Fruit fly (Drosophila melanogaster) ovary, adult (tissue): ENCODE results near the gene CG6607.
A peak's percentile ranks its signal among the peaks of the same experiment; 100 is the strongest.

Source experiments
- CG17801 ChIP-seq: fragments of 200-800 bp; optimal IDR thresholded peaks from 2 replicates; lab custom pipeline; 2019; ENCODE audit warnings: missing biosample characterization, mild to moderate bottlenecking, missing genetic modification characterization, moderate library complexity; ENCODE audit not compliant: partially characterized antibody

Gene CG6607

DNA sequence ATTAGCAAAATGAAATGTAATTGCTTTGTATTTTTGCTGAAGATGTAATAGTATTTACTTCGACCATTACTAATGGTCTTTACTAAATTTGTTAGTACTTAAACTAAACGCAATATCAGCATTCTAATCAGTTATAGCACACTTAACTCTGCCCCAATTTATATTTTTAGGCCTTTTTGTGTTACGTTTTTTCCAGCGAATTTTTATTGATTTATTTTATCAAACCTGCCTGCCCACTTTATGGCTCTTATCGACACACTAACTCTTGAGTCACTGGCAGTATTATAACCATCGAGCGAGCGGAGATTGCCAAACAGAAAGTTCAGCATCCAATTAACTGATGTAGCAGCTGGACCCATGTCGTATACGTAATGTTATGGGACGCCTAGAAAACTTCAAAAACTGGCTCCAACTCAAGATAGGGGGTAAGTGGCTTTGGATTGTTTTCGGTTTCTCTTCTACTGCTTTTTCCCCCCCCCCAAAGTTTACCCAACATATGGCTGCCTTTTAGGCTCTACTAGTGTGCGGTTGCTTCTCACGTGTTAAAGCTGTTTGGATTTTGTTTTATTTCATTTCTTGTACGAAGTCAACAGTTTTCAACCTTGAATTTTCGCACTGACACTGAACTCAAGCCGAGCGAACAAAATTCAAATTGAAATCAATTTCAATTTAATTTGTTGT lies 42.0 kb downstream of the CG6607 start:
- no peak for TF ChIP-seq CG17801 (GFP tag; lab: Kevin White, UChicago)

DNA sequence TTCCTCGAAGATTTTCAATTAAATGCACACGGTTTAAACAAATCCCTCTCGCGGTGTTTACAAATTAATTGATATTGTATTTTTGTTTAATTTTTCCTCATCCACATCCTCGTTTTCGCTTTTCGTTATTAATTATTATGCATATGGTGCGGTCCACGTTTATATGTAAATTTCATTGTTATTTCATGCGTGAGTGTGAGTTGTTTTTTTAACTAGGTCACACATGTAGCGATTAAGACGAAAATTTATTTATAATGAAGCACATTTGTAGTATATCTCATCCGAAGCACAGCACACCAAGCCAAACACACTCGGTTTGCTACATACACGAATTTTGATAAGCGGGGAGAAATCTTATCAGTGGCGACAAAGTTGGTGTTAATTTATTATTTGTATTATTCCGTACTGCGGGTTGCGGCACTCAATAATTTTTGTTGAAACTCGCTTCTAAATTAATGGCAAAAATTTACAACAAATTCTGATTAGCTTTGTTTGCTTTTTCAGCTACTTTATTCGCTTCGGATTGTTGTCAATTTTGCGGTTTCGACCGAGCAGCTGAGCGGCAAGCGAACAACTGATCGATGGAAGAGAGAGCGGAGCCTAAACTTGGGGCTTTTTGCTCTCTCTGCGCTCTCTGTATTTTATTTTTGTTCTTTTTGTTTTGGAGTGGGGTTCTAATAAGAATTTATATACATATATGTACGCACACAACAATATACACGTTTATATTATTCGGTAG lies 43.7 kb downstream of the CG6607 start:
- TF ChIP-seq CG17801 (GFP tag; lab: Kevin White, UChicago) = peak; percentile 27

DNA sequence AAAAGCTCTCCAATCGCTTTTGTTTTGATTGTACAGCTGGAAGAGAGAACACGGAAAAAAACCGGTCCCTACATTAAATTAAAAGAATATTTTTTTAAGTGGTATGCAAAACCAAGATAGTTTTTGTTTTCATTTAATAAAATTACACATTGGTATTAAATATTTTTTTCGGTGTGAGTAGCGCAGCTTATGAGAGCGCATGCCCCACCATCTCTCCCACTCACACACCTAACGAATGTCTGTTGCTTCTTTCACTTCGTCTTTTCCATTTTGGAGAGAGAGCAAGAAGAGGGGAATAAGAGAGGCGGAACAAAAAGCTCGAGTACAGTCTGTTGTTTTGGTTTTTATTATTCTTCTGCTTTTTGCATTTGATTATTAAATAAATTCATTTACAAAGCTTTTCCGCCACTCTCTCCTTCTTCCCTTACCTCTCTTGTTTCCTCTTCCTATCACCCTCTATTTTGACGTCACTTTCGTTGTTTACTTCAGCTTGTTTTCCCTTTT lies 44.7 kb downstream of the CG6607 start:
- TF ChIP-seq CG17801 (GFP tag; lab: Kevin White, UChicago) = peak; percentile 97

DNA sequence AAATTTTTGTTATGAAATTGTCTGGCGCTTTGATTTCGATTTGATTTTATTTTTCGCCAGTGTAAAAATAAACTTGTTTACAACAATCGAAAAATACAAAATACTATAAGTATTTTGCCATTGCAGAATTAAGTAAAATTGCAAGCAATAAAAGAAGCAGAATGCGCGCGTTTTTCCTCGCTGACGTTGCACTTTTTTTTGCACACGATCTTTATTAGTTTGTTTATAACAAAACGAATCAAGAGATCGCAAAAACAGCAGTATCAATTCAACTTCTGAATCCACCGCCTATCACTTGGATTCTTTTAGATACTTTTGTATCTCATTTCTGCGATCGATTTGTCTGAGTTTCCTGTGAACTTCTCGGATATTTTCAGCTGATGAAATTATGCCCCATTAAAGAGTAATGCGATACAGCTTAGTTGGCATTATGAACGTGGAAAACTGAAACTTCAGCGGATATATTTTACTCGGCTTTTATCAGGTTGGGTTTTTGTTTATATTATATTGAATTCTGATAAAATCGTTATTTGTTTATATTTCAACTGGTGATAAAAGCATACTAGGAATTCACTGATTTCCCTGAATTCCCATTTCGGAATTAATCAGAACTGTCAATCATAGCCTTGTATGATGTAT lies 45.4 kb downstream of the CG6607 start:
- no peak for TF ChIP-seq CG17801 (GFP tag; lab: Kevin White, UChicago)

DNA sequence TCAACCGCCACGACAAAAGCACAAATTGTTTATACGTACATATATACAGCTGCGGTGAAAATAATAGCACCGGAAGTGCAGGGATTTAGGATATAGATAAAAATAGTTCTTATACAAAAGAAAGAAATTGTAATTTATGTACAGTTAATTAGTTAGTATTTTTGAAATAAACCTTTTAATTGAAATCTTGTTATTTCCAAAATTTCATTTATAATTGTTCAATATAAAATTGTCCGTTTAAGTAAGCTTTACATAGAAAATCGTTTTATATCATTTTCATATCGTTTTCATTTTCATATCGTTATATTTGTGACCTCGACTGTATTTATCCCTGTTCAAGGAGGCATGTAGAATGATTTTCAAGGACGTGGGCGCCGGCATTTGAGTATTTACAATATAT lies 46.3 kb downstream of the CG6607 start:
- no peak for TF ChIP-seq CG17801 (GFP tag; lab: Kevin White, UChicago)

DNA sequence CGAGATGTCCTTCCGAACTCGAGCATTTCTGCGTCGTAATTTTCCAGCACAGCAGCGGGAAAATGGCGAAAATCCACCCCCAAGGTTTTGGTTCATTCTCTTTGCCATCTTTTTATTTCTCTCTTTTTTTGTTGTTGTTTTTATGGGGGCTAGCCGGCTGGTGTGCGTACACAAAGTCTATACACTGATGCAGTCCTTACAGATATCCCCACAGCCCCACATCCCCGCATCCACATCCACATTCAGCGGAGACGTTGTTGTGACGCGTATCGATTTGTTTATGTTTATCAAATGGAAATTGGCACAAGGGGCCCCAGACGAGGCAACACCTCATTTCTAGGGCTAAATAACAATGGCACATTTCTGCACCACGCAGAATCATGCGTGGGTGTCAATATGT lies 47.3 kb downstream of the CG6607 start:
- TF ChIP-seq CG17801 (GFP tag; lab: Kevin White, UChicago) = no peak

DNA sequence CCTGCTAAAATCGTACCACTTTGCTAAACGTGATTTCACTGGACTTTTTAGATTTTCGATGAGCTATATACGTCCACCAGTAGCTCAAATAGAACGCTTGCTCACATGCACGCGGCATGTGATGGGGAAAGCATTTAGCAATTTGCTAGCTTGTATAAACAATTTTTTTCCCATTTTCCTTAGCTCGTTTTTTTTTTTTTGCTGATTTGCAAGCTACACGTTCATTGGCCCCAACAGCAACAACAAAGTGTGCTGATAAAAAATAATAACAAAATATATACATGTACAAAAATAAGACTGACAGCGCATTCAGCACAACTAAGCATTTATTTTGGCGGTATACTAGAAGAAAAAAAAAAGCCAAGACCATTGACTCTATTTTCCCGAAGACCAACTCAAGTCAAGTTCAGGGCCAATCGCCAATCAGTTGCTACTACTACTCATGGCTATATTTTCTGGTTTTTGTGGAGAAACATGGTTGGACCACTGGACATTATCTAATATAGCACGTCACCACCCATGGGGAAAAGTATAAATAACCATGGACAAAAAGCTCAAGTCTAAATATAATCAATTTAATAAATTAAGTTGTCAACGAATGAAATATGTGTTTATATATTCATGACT lies 48.1 kb downstream of the CG6607 start:
- peak; percentile 64 for TF ChIP-seq CG17801 (GFP tag; lab: Kevin White, UChicago)

DNA sequence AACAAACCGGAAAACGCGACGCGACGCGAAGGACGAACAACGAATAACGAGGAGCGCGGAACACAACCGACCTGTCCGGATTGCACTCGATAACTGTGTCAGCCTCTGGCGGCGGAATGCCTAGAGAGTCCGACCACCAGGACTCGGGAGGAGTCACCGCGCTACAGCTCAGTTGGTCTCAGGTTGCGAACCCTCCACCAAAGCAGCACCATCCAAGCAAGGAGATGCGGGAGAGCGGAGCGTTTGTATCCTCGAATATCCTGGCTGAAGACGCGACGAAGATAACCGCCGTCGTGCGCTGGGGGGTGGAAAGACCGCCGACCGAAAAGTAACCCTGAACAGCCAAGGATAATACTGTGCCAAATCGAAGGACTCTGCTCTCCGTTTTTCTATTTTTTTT lies 49.5 kb downstream of the CG6607 start:
- TF ChIP-seq CG17801 (GFP tag; lab: Kevin White, UChicago) = no peak
